Worm (Caenorhabditis elegans) whole organism, L4/young adult: ENCODE results near the gene Y45F10D.14.

Experiments
- W03F9.2 ChIP-seq: fragments of 150-350 bp; optimal IDR thresholded peaks from 2 replicates; lab custom pipeline; 2014; ENCODE audit warnings: missing biosample characterization, missing genetic modification characterization
- dao-5 ChIP-seq: sonication (generic microtip); optimal IDR thresholded peaks from 2 replicates; lab custom pipeline; 2016; ENCODE audit warnings: missing genotype, missing genetic modification characterization, moderate library complexity, missing compliant biosample characterization
- him-1 ChIP-seq: sonication (generic microtip); optimal IDR thresholded peaks from 2 replicates; lab custom pipeline; 2016; ENCODE audit warnings: missing genotype, missing genetic modification reagents, missing genetic modification characterization, missing compliant biosample characterization

Y45F10D.14 gene

DNA sequence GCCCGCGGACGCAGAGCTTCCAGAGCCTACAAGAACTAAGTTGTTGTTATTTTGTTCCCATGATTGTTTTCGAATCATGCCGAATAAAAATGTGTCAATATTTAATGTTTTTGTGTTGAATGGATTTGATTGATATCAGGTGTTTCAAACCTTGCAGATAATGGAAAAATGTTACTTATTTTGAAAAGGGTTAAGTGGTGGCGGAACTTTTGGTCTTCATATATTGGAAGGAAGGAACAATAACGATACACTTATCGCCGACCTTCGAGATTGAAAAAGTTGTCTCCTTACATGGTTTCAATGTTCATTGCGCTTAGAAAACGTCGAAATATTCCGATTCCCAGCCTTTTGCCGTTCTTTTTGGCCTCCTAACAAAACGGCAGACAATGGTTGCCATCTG, 28.9 kb downstream of the Y45F10D.14 start, which contains the start of gene gly-10:
gly-10 (plus strand) TSS at position 387 of the 400 bp plus-strand sequence.
- no peak for TF ChIP-seq dao-5 (tag; lab: Kevin White, UChicago)
- TF ChIP-seq him-1, result no peak
- TF ChIP-seq W03F9.2, result no peak

DNA sequence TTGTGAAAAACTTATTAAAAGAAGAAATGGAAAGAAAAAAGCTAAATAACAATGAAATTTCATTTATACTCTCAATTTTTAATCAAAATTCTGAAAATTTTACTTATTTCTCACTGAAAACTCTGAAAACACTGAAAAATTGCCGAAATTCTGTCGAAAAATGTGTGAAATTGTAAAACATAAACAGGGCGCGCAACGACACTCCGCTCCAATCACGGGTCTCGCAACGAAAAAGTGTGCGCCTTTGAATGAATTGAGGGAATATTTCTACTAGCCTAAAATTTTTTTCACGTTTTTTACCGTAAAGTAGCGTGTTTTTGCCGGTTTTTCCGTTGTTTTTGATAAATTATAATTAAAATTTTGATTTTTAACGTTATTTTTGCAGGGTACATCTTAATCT, 30.1 kb downstream of the Y45F10D.14 start, which contains the start of gene rpl-18:
rpl-18 (plus strand) TSS at position 386 of the 400 bp plus-strand sequence.
- TF ChIP-seq W03F9.2, result peak; percentile 74
- TF ChIP-seq him-1, result no peak

DNA sequence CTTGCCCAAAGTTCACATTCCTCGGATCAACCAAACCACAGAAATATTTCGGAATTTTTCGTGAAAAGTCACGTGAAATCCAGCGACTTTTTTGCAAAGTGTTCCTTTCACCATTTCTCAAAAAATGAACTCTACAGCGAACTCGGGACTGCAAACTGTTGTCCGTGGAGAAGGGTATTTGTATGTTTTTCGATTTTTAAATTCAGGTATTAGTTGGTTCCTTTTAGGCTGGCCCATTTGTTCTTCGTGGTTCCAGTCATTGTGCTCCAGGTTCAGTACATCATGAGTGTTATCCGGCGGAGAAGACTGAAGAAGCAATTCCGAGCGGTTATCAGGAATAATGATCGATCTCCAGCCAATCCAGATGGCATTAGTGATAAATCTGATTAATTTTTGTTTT, 30.9 kb downstream of the Y45F10D.14 start:
- TF ChIP-seq him-1 (no peak), dao-5 (tag; lab: Kevin White, UChicago) (no peak), W03F9.2 (no peak)

DNA sequence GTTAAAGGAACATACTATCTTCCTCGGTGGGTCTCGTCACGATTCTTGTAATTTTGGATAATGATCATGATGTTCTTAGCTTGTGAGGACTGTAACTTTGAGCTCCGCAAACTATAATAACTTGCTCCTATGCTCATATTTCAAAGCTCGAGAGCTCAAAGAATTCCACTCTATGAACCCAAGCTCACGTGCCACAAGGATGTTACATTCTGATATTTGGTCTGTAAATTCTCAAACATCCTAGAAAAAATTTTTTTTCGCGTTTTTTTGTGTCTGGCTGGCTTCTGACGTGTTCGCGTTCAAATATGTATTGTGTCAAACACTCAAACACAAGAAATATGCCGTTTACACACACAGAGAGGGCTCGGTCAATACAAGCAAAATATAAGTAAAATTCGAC, 31.5 kb downstream of the Y45F10D.14 start, which contains the start of gene Y45F10D.16:
Y45F10D.16 (plus strand) TSS at position 301 of the 400 bp plus-strand sequence.
- no peak for TF ChIP-seq W03F9.2
- no peak for TF ChIP-seq him-1
- TF ChIP-seq dao-5 (tag; lab: Kevin White, UChicago), result no peak

DNA sequence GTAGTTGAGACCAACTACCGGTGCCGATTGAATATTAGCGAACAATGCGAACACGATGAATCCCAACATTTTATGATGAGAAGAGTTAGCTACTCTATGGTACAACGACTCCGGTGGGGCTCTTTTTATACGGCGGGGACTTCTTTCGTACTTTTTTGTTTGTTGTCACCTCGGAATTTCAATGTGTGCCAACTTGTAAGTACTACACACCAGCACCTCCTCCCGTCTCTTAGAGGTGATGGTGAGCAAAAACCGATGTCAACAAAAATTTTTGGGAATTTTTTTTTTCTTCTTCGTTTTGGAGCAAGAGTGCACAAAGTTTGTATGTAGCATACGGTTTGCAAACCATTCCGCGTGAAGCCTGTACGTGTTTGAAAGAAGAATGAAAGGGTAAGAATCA, 33.0 kb downstream of the Y45F10D.14 start, which contains the start of gene Y45F10D.2:
Y45F10D.2 (minus strand) TSS at position 101 of the 400 bp plus-strand sequence.
- no peak for TF ChIP-seq dao-5 (tag; lab: Kevin White, UChicago)
- no peak for TF ChIP-seq W03F9.2
- TF ChIP-seq him-1, result no peak

DNA sequence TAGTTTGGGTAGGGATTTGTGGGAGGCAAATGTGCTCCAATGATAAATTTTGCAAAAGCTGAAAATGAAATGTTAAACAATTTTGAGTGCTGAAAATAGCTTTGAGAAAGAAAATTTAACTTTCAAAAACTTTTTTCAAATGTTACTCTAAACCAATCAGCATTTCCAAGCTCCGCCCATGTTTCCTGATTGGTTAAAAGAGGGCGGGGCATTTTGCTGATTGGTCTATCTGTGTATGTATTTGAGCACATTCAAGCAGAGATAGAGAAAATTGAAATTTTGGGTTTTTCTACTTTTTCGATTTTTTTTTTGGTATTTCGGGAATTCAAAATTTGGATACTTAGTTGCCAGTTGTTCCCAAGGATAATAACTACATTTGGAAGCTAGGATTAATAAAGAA, 42.9 kb downstream of the Y45F10D.14 start:
- TF ChIP-seq dao-5 (tag; lab: Kevin White, UChicago) (no peak), him-1 (no peak), W03F9.2 (no peak)

DNA sequence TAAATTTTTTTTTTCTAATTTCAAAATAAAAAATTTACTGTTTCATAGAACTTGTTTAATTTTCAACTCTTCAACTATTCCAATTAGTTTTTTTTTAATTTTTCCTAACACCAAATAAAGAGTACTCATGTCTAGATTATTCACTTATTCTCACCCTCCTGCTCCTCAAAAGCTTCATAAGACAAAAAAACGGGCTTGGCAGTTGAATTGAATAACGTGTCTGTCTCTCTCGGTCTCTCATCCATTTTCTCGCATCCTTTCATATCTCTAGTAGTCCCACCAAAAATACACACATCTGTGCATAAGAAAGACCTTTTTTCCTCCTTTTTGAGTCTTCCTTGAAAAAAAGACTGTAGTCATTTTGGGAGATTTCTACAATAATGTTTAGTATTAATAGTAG, 44.2 kb downstream of the Y45F10D.14 start:
- TF ChIP-seq him-1 (no peak), dao-5 (tag; lab: Kevin White, UChicago) (no peak), W03F9.2 (no peak)

DNA sequence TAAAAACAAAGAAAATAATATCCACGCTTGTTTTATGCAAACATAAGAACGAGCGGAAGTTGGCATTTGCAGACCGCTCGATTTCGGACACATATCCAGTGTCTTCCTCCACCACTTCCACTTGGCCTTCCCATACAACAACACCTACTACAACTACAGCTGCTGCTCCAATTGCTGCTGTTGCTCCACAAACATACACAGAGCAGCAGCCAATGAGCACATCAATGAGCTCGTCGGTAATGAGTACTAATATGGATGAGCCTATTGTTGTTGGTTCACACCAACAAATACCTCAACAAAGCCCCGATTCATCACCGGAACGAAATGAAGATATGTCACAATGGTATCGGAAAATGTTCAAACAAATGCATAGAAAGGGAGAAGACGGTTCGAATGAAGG, 52.0 kb downstream of the Y45F10D.14 start:
- TF ChIP-seq him-1 (no peak), W03F9.2 (no peak), dao-5 (tag; lab: Kevin White, UChicago) (no peak)
